Worm (Caenorhabditis elegans): Measurements from ENCODE around the gene H37A05.2.

Gene H37A05.2

DNA sequence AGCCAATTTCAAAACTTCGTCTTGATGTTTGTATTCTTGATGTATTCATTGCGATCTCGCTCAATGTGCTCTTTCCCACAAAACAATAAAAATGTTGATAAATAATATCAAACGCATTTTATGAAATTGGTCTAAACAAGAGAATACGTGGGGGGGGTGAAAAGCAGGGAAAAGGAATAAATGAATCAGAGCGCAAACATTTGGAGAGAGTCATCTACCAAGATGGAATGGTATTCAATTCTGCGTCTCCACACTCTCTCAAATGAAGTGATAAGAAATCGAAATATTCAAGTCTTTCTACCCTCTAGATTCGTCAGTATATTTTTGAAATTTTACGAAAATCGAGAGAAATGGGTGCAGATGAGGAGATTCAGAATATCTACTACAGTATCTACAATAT, 53.4 kb downstream of the H37A05.2 start, which contains the start of gene C50B8.5:
Gene C50B8.5 (plus strand): TSS at position 273 of the 400 bp plus-strand sequence.
- no peak for TF ChIP-seq mbf-1 (tag; optimal IDR thresholded peaks at IDR 0.05)
- TF ChIP-seq unc-39 (tag; optimal IDR thresholded peaks at IDR 0.05): no peak
- no peak for TF ChIP-seq lin-39 (tag; optimal IDR thresholded peaks at IDR 0.05)
- TF ChIP-seq fos-1 (tag; optimal IDR thresholded peaks at IDR 0.05): peak; percentile 74
- TF ChIP-seq F13H6.1 (tag; optimal IDR thresholded peaks at IDR 0.05): peak; percentile 15
- TF ChIP-seq nhr-23 (tag; optimal IDR thresholded peaks at IDR 0.05): no peak
- no peak for TF ChIP-seq aly-2 (tag; optimal IDR thresholded peaks at IDR 0.05)
- TF ChIP-seq mab-5 (tag; optimal IDR thresholded peaks at IDR 0.05): no peak
